Worm (Caenorhabditis elegans): Measurements from ENCODE around the gene ttll-12.

DNA sequence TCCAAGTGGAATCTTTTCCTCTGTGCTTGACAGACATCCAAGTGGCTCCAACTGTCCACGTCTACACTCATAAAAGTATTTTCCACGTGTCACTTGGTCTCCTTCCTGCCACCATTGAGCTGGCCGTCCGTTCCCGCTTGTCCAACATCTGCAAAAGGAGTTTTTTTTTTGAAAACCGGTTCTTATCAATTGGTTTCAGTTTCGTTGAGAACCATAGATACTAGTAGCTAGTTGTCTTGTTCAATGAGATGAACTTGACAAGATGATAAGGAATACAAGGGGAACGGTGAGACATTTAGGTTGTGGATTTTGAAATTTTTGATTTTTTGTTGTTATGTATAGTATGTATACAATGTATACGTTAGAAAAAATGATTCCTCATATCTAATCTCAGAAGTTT is 7.0 kb downstream of the ttll-12 start:
- no peak for TF ChIP-seq unc-39 (tag; optimal IDR thresholded peaks at IDR 0.05)
- no peak for TF ChIP-seq zag-1 (tag; optimal IDR thresholded peaks at IDR 0.05)
- TF ChIP-seq sem-4 (tag; optimal IDR thresholded peaks at IDR 0.05), result no peak
- no peak for TF ChIP-seq nhr-11 (tag; optimal IDR thresholded peaks at IDR 0.05)
- TF ChIP-seq unc-62 (GFP tag; optimal IDR thresholded peaks at IDR 0.05), result no peak
- TF ChIP-seq snpc-4 (tag; optimal IDR thresholded peaks at IDR 0.05), result no peak
- TF ChIP-seq blmp-1 (tag; optimal IDR thresholded peaks at IDR 0.05; ENCODE audit: insufficient read depth), result no peak
- TF ChIP-seq crh-2 (tag; optimal IDR thresholded peaks at IDR 0.05), result no peak
- TF ChIP-seq unc-55 (GFP tag; optimal IDR thresholded peaks at IDR 0.05), result no peak
